Worm (Caenorhabditis elegans) whole organism, late embryonic: Measurements from ENCODE around the gene C44C10.10.

Source experiments
- C08G9.2 ChIP-seq: sonication (generic microtip); optimal IDR thresholded peaks from 2 replicates; lab custom pipeline; 2016; ENCODE audit warnings: mild to moderate bottlenecking, missing genetic modification characterization, moderate library complexity, missing compliant biosample characterization
- F13H6.1 ChIP-seq: sonication (generic microtip); optimal IDR thresholded peaks from 2 replicates; lab custom pipeline; 2016; ENCODE audit warnings: missing genetic modification characterization, missing compliant biosample characterization
- Y22D7AL.16 ChIP-seq: sonication (generic microtip); optimal IDR thresholded peaks from 2 replicates; lab custom pipeline; 2016; ENCODE audit warnings: missing genetic modification characterization, missing compliant biosample characterization
- ceh-34 ChIP-seq: sonication (generic microtip); optimal IDR thresholded peaks from 2 replicates; lab custom pipeline; 2016; ENCODE audit warnings: mild to moderate bottlenecking, missing genetic modification characterization, missing compliant biosample characterization
- ceh-9 ChIP-seq: sonication (generic microtip); optimal IDR thresholded peaks from 2 replicates; lab custom pipeline; 2016; ENCODE audit warnings: mild to moderate bottlenecking, missing genetic modification characterization, inconsistent platforms, missing compliant biosample characterization
- fkh-6 ChIP-seq: sonication (generic microtip); optimal IDR thresholded peaks from 2 replicates; lab custom pipeline; 2016; ENCODE audit warnings: missing genetic modification characterization, missing compliant biosample characterization
- lin-11 ChIP-seq: fragments of 200-800 bp; sonication (Bioruptor generic); optimal IDR thresholded peaks from 2 replicates; lab custom pipeline; 2018; ENCODE audit warnings: mild to moderate bottlenecking, missing genetic modification characterization, missing compliant biosample characterization
- nfya-1 ChIP-seq: sonication (generic microtip); optimal IDR thresholded peaks from 2 replicates; lab custom pipeline; 2017; ENCODE audit warnings: missing genetic modification characterization, mild to moderate bottlenecking, missing compliant biosample characterization, antibody characterized with exemption, moderate library complexity
- ztf-16 ChIP-seq: sonication (generic microtip); optimal IDR thresholded peaks from 2 replicates; lab custom pipeline; 2017; ENCODE audit warnings: missing genetic modification characterization, missing compliant biosample characterization

ce11 chrX:11738602-11739100 lies 48.5 kb downstream of the C44C10.10 start, which contains the start of gene nspa-9:
- TF ChIP-seq ceh-34 (tag; lab: Kevin White, UChicago) (no peak), ztf-16 (tag; lab: Kevin White, UChicago) (no peak), fkh-6 (tag; lab: Kevin White, UChicago) (no peak), lin-11 (tag; lab: Kevin White, UChicago) (no peak), C08G9.2 (tag; lab: Kevin White, UChicago) (no peak), F13H6.1 (tag; lab: Kevin White, UChicago) (no peak), nfya-1 (tag; lab: Kevin White, UChicago) (no peak), Y22D7AL.16 (no peak), ceh-9 (tag; lab: Kevin White, UChicago) (no peak)
